Fruit fly (Drosophila melanogaster) whole organism, prepupa: ENCODE results near the gene CG5326.
A peak's percentile ranks its signal among the peaks of the same experiment; 100 is the strongest.

Source experiments
- CG10669 ChIP-seq: fragments of 200-800 bp; sonication (Bioruptor generic); optimal IDR thresholded peaks from 3 replicates; lab custom pipeline; 2018; ENCODE audit warnings: missing biosample characterization, mild to moderate bottlenecking, missing genetic modification characterization, moderate library complexity
- CG15336 ChIP-seq: fragments of 200-800 bp; sonication (Bioruptor generic); IDR thresholded peaks from 2 replicates; pipeline ENCODE4 v1.3.6; 2022; ENCODE audit warnings: missing biosample characterization, missing genetic modification characterization
- CG1621 ChIP-seq: fragments of 200-800 bp; sonication (Bioruptor generic); optimal IDR thresholded peaks from 3 replicates; lab custom pipeline; 2018; ENCODE audit warnings: missing biosample characterization, mild to moderate bottlenecking, missing genetic modification characterization
- CG31627 ChIP-seq: fragments of 200-800 bp; sonication (Bioruptor generic); optimal IDR thresholded peaks from 3 replicates; lab custom pipeline; 2016; ENCODE audit warnings: missing biosample characterization, missing genetic modification characterization
- CG3919 ChIP-seq: fragments of 200-800 bp; sonication (Bioruptor generic); optimal IDR thresholded peaks from 3 replicates; lab custom pipeline; 2016; ENCODE audit warnings: missing biosample characterization, missing genetic modification characterization
- CG4318 ChIP-seq: fragments of 200-800 bp; sonication (Bioruptor generic); optimal IDR thresholded peaks from 3 replicates; lab custom pipeline; 2017; ENCODE audit warnings: missing biosample characterization, mild to moderate bottlenecking, missing genetic modification characterization
- CG6163 ChIP-seq: fragments of 200-800 bp; sonication (Bioruptor generic); IDR thresholded peaks from 3 replicates; pipeline ENCODE4 v1.3.6; 2022; ENCODE audit warnings: missing biosample characterization, missing genetic modification characterization
- CG6276 ChIP-seq: fragments of 200-800 bp; sonication (Bioruptor generic); optimal IDR thresholded peaks from 2 replicates; lab custom pipeline; 2017; ENCODE audit warnings: missing biosample characterization, mild to moderate bottlenecking, missing genetic modification characterization
- CG6792 ChIP-seq: fragments of 200-800 bp; sonication (Bioruptor generic); optimal IDR thresholded peaks from 3 replicates; lab custom pipeline; 2016; ENCODE audit warnings: missing biosample characterization, missing genetic modification characterization
- CG6808 ChIP-seq: fragments of 200-800 bp; sonication (Bioruptor generic); optimal IDR thresholded peaks from 3 replicates; lab custom pipeline; 2017; ENCODE audit warnings: missing biosample characterization, missing genetic modification characterization, mild to moderate bottlenecking, moderate library complexity, missing genetic modification reagents
- CG7368 ChIP-seq: fragments of 200-800 bp; sonication (Bioruptor generic); optimal IDR thresholded peaks from 3 replicates; lab custom pipeline; 2016; ENCODE audit warnings: missing biosample characterization, missing genetic modification characterization
- CG8119 ChIP-seq: fragments of 200-800 bp; sonication (Bioruptor generic); IDR thresholded peaks from 3 replicates; pipeline ENCODE4 v1.3.6; 2022; ENCODE audit warnings: missing biosample characterization, missing genetic modification characterization
- CG9139 ChIP-seq: fragments of 200-800 bp; sonication (Bioruptor generic); optimal IDR thresholded peaks from 3 replicates; lab custom pipeline; 2017; ENCODE audit warnings: missing biosample characterization, mild to moderate bottlenecking, missing genetic modification characterization
- Eip78C ChIP-seq: fragments of 200-800 bp; sonication (Bioruptor generic); peaks from one replicate; lab custom pipeline; 2016; ENCODE audit warnings: missing biosample characterization, missing genetic modification characterization
- Eip93F ChIP-seq: fragments of 200-800 bp; sonication (Bioruptor generic); optimal IDR thresholded peaks from 2 replicates; lab custom pipeline; 2016; ENCODE audit warnings: missing biosample characterization, mild to moderate bottlenecking, missing genetic modification characterization
- Ets21C ChIP-seq: fragments of 200-800 bp; sonication (Bioruptor generic); optimal IDR thresholded peaks from 3 replicates; lab custom pipeline; 2016; ENCODE audit warnings: missing biosample characterization, missing genetic modification characterization
- Ets96B ChIP-seq: fragments of 200-800 bp; optimal IDR thresholded peaks from 2 replicates; lab custom pipeline; 2019; ENCODE audit warnings: missing biosample characterization, mild to moderate bottlenecking, missing genetic modification characterization, moderate library complexity
- Gug ChIP-seq: fragments of 200-800 bp; sonication (Bioruptor generic); IDR thresholded peaks from 2 replicates; pipeline ENCODE4 v1.3.6; 2022; ENCODE audit warnings: missing biosample characterization, missing genetic modification characterization
- Hr38 ChIP-seq: sonication (Bioruptor generic); optimal IDR thresholded peaks from 2 replicates; lab custom pipeline; 2016; ENCODE audit warnings: missing biosample characterization, missing genetic modification characterization
- Hr39 ChIP-seq: fragments of 200-800 bp; sonication (Bioruptor generic); optimal IDR thresholded peaks from 2 replicates; lab custom pipeline; 2016; ENCODE audit warnings: missing biosample characterization, missing genetic modification characterization
- Hr4 ChIP-seq: fragments of 200-800 bp; sonication (Bioruptor generic); optimal IDR thresholded peaks from 3 replicates; lab custom pipeline; 2016; ENCODE audit warnings: missing biosample characterization, missing genetic modification characterization
- Lpt ChIP-seq: fragments of 200-800 bp; sonication (Bioruptor generic); optimal IDR thresholded peaks from 3 replicates; lab custom pipeline; 2016; ENCODE audit warnings: missing biosample characterization, missing genetic modification characterization
- Smox ChIP-seq: fragments of 200-800 bp; sonication (Bioruptor generic); optimal IDR thresholded peaks from 3 replicates; lab custom pipeline; 2016; ENCODE audit warnings: missing biosample characterization, missing genetic modification characterization
- Sox102F ChIP-seq: fragments of 200-800 bp; sonication (Bioruptor generic); optimal IDR thresholded peaks from 2 replicates; lab custom pipeline; 2016; ENCODE audit warnings: missing biosample characterization, mild to moderate bottlenecking, missing genetic modification characterization
- Sox14 ChIP-seq: fragments of 200-800 bp; sonication (Bioruptor generic); optimal IDR thresholded peaks from 3 replicates; lab custom pipeline; 2016; ENCODE audit warnings: missing biosample characterization, missing genetic modification characterization
- Sox15 ChIP-seq: fragments of 200-800 bp; sonication (Bioruptor generic); optimal IDR thresholded peaks from 3 replicates; lab custom pipeline; 2016; ENCODE audit warnings: missing biosample characterization, missing genetic modification characterization
- achi ChIP-seq: fragments of 200-800 bp; sonication (Bioruptor generic); optimal IDR thresholded peaks from 3 replicates; lab custom pipeline; 2016; ENCODE audit warnings: missing biosample characterization, missing genetic modification characterization
- cyc ChIP-seq: fragments of 200-800 bp; sonication (Bioruptor generic); optimal IDR thresholded peaks from 3 replicates; lab custom pipeline; 2016; ENCODE audit warnings: missing biosample characterization, missing genetic modification characterization
- dsx ChIP-seq: fragments of 200-800 bp; optimal IDR thresholded peaks from 3 replicates; lab custom pipeline; 2019; ENCODE audit warnings: missing biosample characterization, mild to moderate bottlenecking, missing genetic modification characterization, moderate library complexity; ENCODE audit not compliant: poor library complexity, severe bottlenecking
- eg ChIP-seq: fragments of 200-800 bp; sonication (Bioruptor generic); IDR thresholded peaks from 3 replicates; pipeline ENCODE4 v1.3.6; 2022; ENCODE audit warnings: missing biosample characterization, missing genetic modification characterization
- esn ChIP-seq: fragments of 200-800 bp; sonication (Bioruptor generic); optimal IDR thresholded peaks from 2 replicates; lab custom pipeline; 2016; ENCODE audit warnings: missing biosample characterization, mild to moderate bottlenecking, missing genetic modification characterization, moderate library complexity
- fd59A ChIP-seq: fragments of 200-800 bp; sonication (Bioruptor generic); optimal IDR thresholded peaks from 2 replicates; lab custom pipeline; 2017; ENCODE audit warnings: missing biosample characterization, mild to moderate bottlenecking, missing genetic modification characterization, missing genetic modification reagents
- fd85E ChIP-seq: fragments of 200-800 bp; sonication (Bioruptor generic); optimal IDR thresholded peaks from 3 replicates; lab custom pipeline; 2016; ENCODE audit warnings: missing biosample characterization, missing genetic modification characterization
- fkh ChIP-seq: fragments of 200-800 bp; sonication (Bioruptor generic); optimal IDR thresholded peaks from 3 replicates; lab custom pipeline; 2017; ENCODE audit warnings: missing biosample characterization, mild to moderate bottlenecking, missing genetic modification characterization, moderate library complexity
- lz ChIP-seq: fragments of 200-800 bp; sonication (Bioruptor generic); optimal IDR thresholded peaks from 3 replicates; lab custom pipeline; 2016; ENCODE audit warnings: missing biosample characterization, missing genetic modification characterization
- net ChIP-seq: fragments of 200-800 bp; sonication (Bioruptor generic); optimal IDR thresholded peaks from 3 replicates; lab custom pipeline; 2016; ENCODE audit warnings: missing biosample characterization, missing genetic modification characterization
- salr ChIP-seq, 2 experiments: fragments of 200-800 bp; sonication (Bioruptor generic); optimal IDR thresholded peaks; 3 replicates each; lab custom pipeline; 2016 to 2018; ENCODE audit warnings: missing biosample characterization in 2 of 2, missing genetic modification characterization in 2 of 2, mild to moderate bottlenecking in 1 of 2
- spab ChIP-seq: fragments of 200-800 bp; sonication (Bioruptor generic); optimal IDR thresholded peaks from 2 replicates; lab custom pipeline; 2017; ENCODE audit warnings: missing biosample characterization, mild to moderate bottlenecking, missing genetic modification characterization, missing genetic modification reagents
- ss ChIP-seq, 2 experiments: fragments of 200-800 bp; sonication (Bioruptor generic); optimal IDR thresholded peaks; 2 replicates in 1 of 2; 3 replicates in 1 of 2; lab custom pipeline; 2017 to 2018; ENCODE audit warnings: mild to moderate bottlenecking in 2 of 2, missing biosample characterization in 2 of 2, missing genetic modification characterization in 2 of 2, moderate library complexity in 1 of 2
- svp ChIP-seq: fragments of 200-800 bp; sonication (Bioruptor generic); peaks from one replicate; lab custom pipeline; 2016; ENCODE audit warnings: missing biosample characterization, missing genetic modification characterization
- vri ChIP-seq: fragments of 200-800 bp; sonication (Bioruptor generic); optimal IDR thresholded peaks from 3 replicates; lab custom pipeline; 2016; ENCODE audit warnings: missing biosample characterization, mild to moderate bottlenecking, missing genetic modification characterization

The CG5326 gene

DNA sequence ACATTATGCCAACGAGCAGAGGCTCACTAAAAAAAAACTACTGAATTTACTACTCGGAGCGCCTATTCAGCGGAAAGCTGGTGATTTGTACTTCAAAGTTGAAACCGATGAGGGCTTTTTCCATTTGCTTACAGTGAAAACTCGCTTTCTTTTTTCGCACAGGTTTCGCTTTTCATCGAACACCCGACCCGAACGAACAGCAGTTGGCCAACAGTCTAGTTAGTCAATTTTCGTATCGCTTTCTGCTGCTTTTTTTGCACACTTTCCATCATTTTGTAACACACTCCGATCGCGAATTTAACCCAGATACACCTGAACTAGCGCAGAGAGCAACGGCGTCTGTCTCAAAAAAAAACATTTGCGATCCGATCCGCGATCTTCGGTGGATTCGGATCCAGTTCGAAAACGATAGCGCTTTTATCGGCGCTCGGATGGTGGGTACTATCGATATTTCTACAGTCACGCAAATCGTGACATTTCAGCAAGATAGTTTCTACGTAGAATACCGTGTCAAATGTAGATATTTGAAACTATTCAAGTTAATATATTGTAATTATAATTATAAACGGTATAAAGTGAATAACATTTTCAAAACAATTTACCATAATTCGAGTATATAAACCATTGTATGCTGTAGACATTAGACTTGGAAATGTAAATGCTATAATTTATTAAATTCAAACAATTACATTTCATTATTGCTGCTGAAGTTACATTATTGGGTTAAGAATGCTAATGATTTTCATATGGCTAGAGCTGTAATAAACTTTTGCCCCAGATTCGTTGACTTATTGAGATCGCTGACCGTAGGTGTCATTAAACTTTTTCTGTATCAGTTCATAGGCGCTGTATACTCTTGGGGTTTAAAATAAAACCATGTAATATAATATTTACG lies 11.2 kb downstream of the CG5326 start, which contains the start of gene CG5346 (continued):
- TF ChIP-seq CG3919 (GFP tag; lab: Kevin White, UChicago) (peak; percentile 18), Ets96B (tag; lab: Kevin White, UChicago) (no peak), Hr38 (GFP tag; lab: Kevin White, UChicago) (no peak), dsx (GFP tag; lab: Kevin White, UChicago) (no peak), Ets21C (GFP tag; lab: Kevin White, UChicago) (no peak), fd85E (GFP tag; lab: Kevin White, UChicago) (no peak), eg (GFP tag; lab: Robert Waterston, UW) (peak; percentile 51; the same call in 2 of the 3 replicates), Sox15 (no peak), svp (GFP tag; lab: Kevin White, UChicago) (peak; percentile 69), salr (GFP tag; optimal IDR thresholded peaks at IDR 0.05; lab: Kevin White, UChicago) (no peak), spab (GFP tag; lab: Kevin White, UChicago) (no peak), achi (GFP tag; lab: Kevin White, UChicago) (peak; percentile 34), net (peak; percentile 3)
- TF ChIP-seq, all 60 proteins: peak for 15

dm6 chr3R:22527636-22528148 lies 12.0 kb downstream of the CG5326 start:
- TF ChIP-seq ss (GFP tag; optimal IDR thresholded peaks at IDR 0.05; lab: Kevin White, UChicago), result no peak
- TF ChIP-seq CG6163, result peak; percentile 42; the same call in 1 of the 3 replicates
- TF ChIP-seq Sox15, result no peak
- peak; percentile 70 for TF ChIP-seq Eip78C (GFP tag; lab: Kevin White, UChicago)
- TF ChIP-seq CG6808 (GFP tag; lab: Kevin White, UChicago), result peak; percentile 7
- no peak for TF ChIP-seq CG4318 (GFP tag; lab: Kevin White, UChicago)
- peak; percentile 42 for TF ChIP-seq fkh (GFP tag; lab: Kevin White, UChicago)
- peak; percentile 4 for TF ChIP-seq CG9139 (GFP tag; lab: Kevin White, UChicago)
- TF ChIP-seq svp (GFP tag; lab: Kevin White, UChicago), result no peak
- no peak for TF ChIP-seq CG6792 (GFP tag; lab: Kevin White, UChicago)
- TF ChIP-seq Sox102F (GFP tag; lab: Kevin White, UChicago), result no peak

- TF ChIP-seq CG10669 (GFP tag; lab: Kevin White, UChicago) (no peak), vri (GFP tag; lab: Kevin White, UChicago) (peak; percentile 62), Lpt (GFP tag; lab: Kevin White, UChicago) (no peak), esn (GFP tag; lab: Kevin White, UChicago) (no peak)
- TF ChIP-seq, all 60 proteins: peak for 1
Observed at dm6 chr3R:22527192-22527591, 12.5 kb downstream of the CG5326 start.

- TF ChIP-seq Hr4 (GFP tag; lab: Kevin White, UChicago), result peak; percentile 45
- TF ChIP-seq Gug, result peak; percentile 29; the same call in 1 of the 2 replicates
- TF ChIP-seq fd59A (GFP tag; lab: Kevin White, UChicago), result peak; percentile 21
- peak; percentile 2 for TF ChIP-seq CG6276 (GFP tag; lab: Kevin White, UChicago)
- TF ChIP-seq CG6808 (GFP tag; lab: Kevin White, UChicago), result peak; percentile 8
- TF ChIP-seq Sox102F (GFP tag; lab: Kevin White, UChicago), result no peak
- no peak for TF ChIP-seq CG15336
- TF ChIP-seq Hr38 (GFP tag; lab: Kevin White, UChicago), result no peak
- TF ChIP-seq achi (GFP tag; lab: Kevin White, UChicago), result peak; percentile 41
- TF ChIP-seq net, result peak; percentile 10
- TF ChIP-seq fd85E (GFP tag; lab: Kevin White, UChicago), result no peak
- TF ChIP-seq Hr39 (GFP tag; lab: Kevin White, UChicago), result peak; percentile 15
- TF ChIP-seq lz, result peak; percentile 3
- TF ChIP-seq CG1621, result peak; percentile 8
- TF ChIP-seq Smox (GFP tag; lab: Kevin White, UChicago), result peak; percentile 14
- peak; percentile 13 for TF ChIP-seq Sox15
- peak; percentile 17 for TF ChIP-seq Sox14 (GFP tag; lab: Kevin White, UChicago)
- TF ChIP-seq CG7368 (GFP tag; lab: Kevin White, UChicago), result no peak
- TF ChIP-seq eg (GFP tag; lab: Robert Waterston, UW), result peak; percentile 69
- no peak for TF ChIP-seq CG31627 (GFP tag; lab: Kevin White, UChicago)
- TF ChIP-seq CG8119 (GFP tag; lab: Robert Waterston, UW), result no peak
- TF ChIP-seq Eip93F (GFP tag; lab: Kevin White, UChicago), result no peak
- TF ChIP-seq cyc (GFP tag; lab: Kevin White, UChicago), result no peak
- peak; percentile 28 for TF ChIP-seq fkh (GFP tag; lab: Kevin White, UChicago)
- peak in 1 of 2 experiments; percentile 63 for TF ChIP-seq salr (GFP tag; optimal IDR thresholded peaks at IDR 0.05; lab: Kevin White, UChicago)
- TF ChIP-seq vri (GFP tag; lab: Kevin White, UChicago), result no peak
Observed at dm6 chr3R:22526353-22526907, 13.3 kb downstream of the CG5326 start.
